Fruit fly (Drosophila melanogaster) whole organism, embryonic: ENCODE results near the gene Nse1.

Experiments used
- C15 ChIP-seq: fragments of 200-800 bp; sonication (Bioruptor generic); IDR thresholded peaks from 3 replicates; pipeline ENCODE4 v1.3.6; 2022; ENCODE audit warnings: missing biosample characterization, missing genetic modification characterization
- CG10654 ChIP-seq: fragments of 200-800 bp; sonication (Bioruptor generic); optimal IDR thresholded peaks from 2 replicates; lab custom pipeline; 2016; ENCODE audit warnings: missing biosample characterization, missing genetic modification characterization
- CG11398 ChIP-seq: fragments of 200-800 bp; sonication (Bioruptor generic); optimal IDR thresholded peaks from 2 replicates; lab custom pipeline; 2016; ENCODE audit warnings: missing biosample characterization, missing genetic modification characterization
- CG12219 ChIP-seq: fragments of 200-800 bp; sonication (Bioruptor generic); optimal IDR thresholded peaks from 3 replicates; lab custom pipeline; 2018; ENCODE audit warnings: missing biosample characterization, mild to moderate bottlenecking, missing genetic modification characterization
- CG1233 ChIP-seq: fragments of 200-800 bp; sonication (Bioruptor generic); optimal IDR thresholded peaks from 4 replicates; lab custom pipeline; 2018; ENCODE audit warnings: missing biosample characterization, mild to moderate bottlenecking, missing genetic modification characterization
- CG14014 ChIP-seq: fragments of 200-800 bp; sonication (Bioruptor generic); IDR thresholded peaks from 2 replicates; pipeline ENCODE4 v1.3.6; 2022; ENCODE audit warnings: missing biosample characterization, missing genetic modification characterization
- CG14710 ChIP-seq: fragments of 200-800 bp; sonication (Bioruptor generic); optimal IDR thresholded peaks from 3 replicates; lab custom pipeline; 2019; ENCODE audit warnings: missing biosample characterization, mild to moderate bottlenecking, missing genetic modification characterization, moderate library complexity
- CG14965 ChIP-seq: fragments of 200-800 bp; sonication (Bioruptor generic); optimal IDR thresholded peaks from 2 replicates; lab custom pipeline; 2016; ENCODE audit warnings: missing biosample characterization, missing genetic modification characterization, borderline replicate concordance
- CG1529 ChIP-seq: fragments of 200-800 bp; sonication (Bioruptor generic); optimal IDR thresholded peaks from 3 replicates; lab custom pipeline; 2018; ENCODE audit warnings: missing biosample characterization, missing genetic modification characterization
- CG15696 ChIP-seq: fragments of 200-800 bp; sonication (Bioruptor generic); optimal IDR thresholded peaks from 2 replicates; lab custom pipeline; 2019; ENCODE audit warnings: missing biosample characterization, mild to moderate bottlenecking, missing genetic modification characterization, moderate library complexity
- CG16815 ChIP-seq: fragments of 200-800 bp; sonication (Bioruptor generic); optimal IDR thresholded peaks from 3 replicates; lab custom pipeline; 2017; ENCODE audit warnings: missing biosample characterization, mild to moderate bottlenecking, missing genetic modification characterization
- CG17568 ChIP-seq: fragments of 200-800 bp; sonication (Bioruptor generic); optimal IDR thresholded peaks from 2 replicates; lab custom pipeline; 2018; ENCODE audit warnings: missing biosample characterization, mild to moderate bottlenecking, missing genetic modification characterization, moderate library complexity
- CG17612 ChIP-seq: fragments of 200-800 bp; sonication (Bioruptor generic); IDR thresholded peaks from 2 replicates; pipeline ENCODE4 v1.3.6; 2022; ENCODE audit warnings: missing biosample characterization, missing genetic modification characterization
- CG17802 ChIP-seq: fragments of 200-800 bp; sonication (Bioruptor generic); optimal IDR thresholded peaks from 2 replicates; lab custom pipeline; 2018; ENCODE audit warnings: missing biosample characterization, mild to moderate bottlenecking, missing genetic modification characterization, moderate library complexity
- CG3281 ChIP-seq: fragments of 200-800 bp; sonication (Bioruptor generic); optimal IDR thresholded peaks from 3 replicates; lab custom pipeline; 2017; ENCODE audit warnings: missing biosample characterization, mild to moderate bottlenecking, missing genetic modification characterization
- CG3726 ChIP-seq: fragments of 200-800 bp; sonication (Bioruptor generic); IDR thresholded peaks from 3 replicates; pipeline ENCODE4, ENCODE4 v1.3.6; 2022; ENCODE audit warnings: missing biosample characterization, missing genetic modification characterization
- CG4424 ChIP-seq: fragments of 200-800 bp; sonication (Bioruptor generic); optimal IDR thresholded peaks from 3 replicates; lab custom pipeline; 2016; ENCODE audit warnings: missing biosample characterization, missing genetic modification characterization
- CG4707 ChIP-seq: fragments of 200-800 bp; sonication (Bioruptor generic); optimal IDR thresholded peaks from 2 replicates; lab custom pipeline; 2018; ENCODE audit warnings: missing biosample characterization, mild to moderate bottlenecking, missing genetic modification characterization, moderate library complexity
- CG8478 ChIP-seq: fragments of >200 bp; optimal IDR thresholded peaks from 2 replicates; lab custom pipeline; 2018
- CG9797 ChIP-seq: fragments of 200-800 bp; sonication (Bioruptor generic); optimal IDR thresholded peaks from 3 replicates; lab custom pipeline; 2018; ENCODE audit warnings: missing biosample characterization, mild to moderate bottlenecking, missing genetic modification characterization
- CoRest ChIP-seq: fragments of 200-800 bp; sonication (Bioruptor generic); optimal IDR thresholded peaks from 3 replicates; lab custom pipeline; 2018; ENCODE audit warnings: missing biosample characterization, mild to moderate bottlenecking, missing genetic modification characterization, moderate library complexity
- D19A ChIP-seq: fragments of 200-800 bp; optimal IDR thresholded peaks from 3 replicates; lab custom pipeline; 2019; ENCODE audit warnings: missing biosample characterization, mild to moderate bottlenecking, missing genetic modification characterization, moderate library complexity
- Dip3 ChIP-seq: fragments of 200-800 bp; sonication (Bioruptor generic); optimal IDR thresholded peaks from 3 replicates; lab custom pipeline; 2016; ENCODE audit warnings: missing biosample characterization, missing genetic modification characterization
- Dp ChIP-seq: fragments of 200-800 bp; sonication (Bioruptor generic); optimal IDR thresholded peaks from 2 replicates; lab custom pipeline; 2018; ENCODE audit warnings: missing biosample characterization, mild to moderate bottlenecking, missing genetic modification characterization, moderate library complexity
- E2f1 ChIP-seq: fragments of 200-800 bp; sonication (Bioruptor generic); IDR thresholded peaks from 2 replicates; pipeline ENCODE4 v1.3.6; 2022; ENCODE audit warnings: missing biosample characterization, missing genetic modification characterization
- Hsf ChIP-seq: fragments of 200-800 bp; sonication (Bioruptor generic); optimal IDR thresholded peaks from 3 replicates; lab custom pipeline; 2016; ENCODE audit warnings: missing biosample characterization, missing genetic modification characterization
- Mrtf ChIP-seq: fragments of 200-800 bp; sonication (Bioruptor generic); IDR thresholded peaks from 3 replicates; pipeline ENCODE4 v1.3.6; 2022; ENCODE audit warnings: missing biosample characterization, missing genetic modification characterization
- Nf-YA ChIP-seq: fragments of 200-800 bp; sonication (Bioruptor generic); IDR thresholded peaks from 2 replicates; pipeline ENCODE4 v1.3.6; 2022; ENCODE audit warnings: missing biosample characterization, missing genetic modification characterization
- Opbp ChIP-seq: fragments of 200-800 bp; sonication (Bioruptor generic); IDR thresholded peaks from 3 replicates; pipeline ENCODE4 v1.3.6; 2022; ENCODE audit warnings: missing biosample characterization, missing genetic modification characterization; ENCODE audit not compliant: partially characterized antibody
- TFAM ChIP-seq: fragments of 200-800 bp; sonication (Bioruptor generic); optimal IDR thresholded peaks from 2 replicates; lab custom pipeline; 2017; ENCODE audit warnings: missing biosample characterization, missing genetic modification characterization, inconsistent platforms
- Xrp1 ChIP-seq: fragments of 200-800 bp; sonication (Bioruptor generic); IDR thresholded peaks from 2 replicates; pipeline ENCODE4 v1.3.6; 2022; ENCODE audit warnings: missing biosample characterization, missing genetic modification characterization
- ase ChIP-seq: fragments of 200-800 bp; sonication (Bioruptor generic); IDR thresholded peaks from 3 replicates; pipeline ENCODE4 v1.3.6; 2022; ENCODE audit warnings: missing biosample characterization, missing genetic modification characterization
- dmrt11E ChIP-seq: fragments of 200-800 bp; sonication (Bioruptor generic); optimal IDR thresholded peaks from 3 replicates; lab custom pipeline; 2018; ENCODE audit warnings: missing biosample characterization, mild to moderate bottlenecking, missing genetic modification characterization, moderate library complexity
- eyg ChIP-seq: fragments of 200-800 bp; sonication (Bioruptor generic); optimal IDR thresholded peaks from 3 replicates; lab custom pipeline; 2016; ENCODE audit warnings: missing biosample characterization, missing genetic modification characterization
- gcm2 ChIP-seq: fragments of 200-800 bp; sonication (Bioruptor generic); optimal IDR thresholded peaks from 2 replicates; lab custom pipeline; 2016; ENCODE audit warnings: missing biosample characterization, missing genetic modification characterization
- inv ChIP-seq: fragments of 200-800 bp; sonication (Bioruptor generic); IDR thresholded peaks from 2 replicates; pipeline ENCODE4 v1.3.6; 2022; ENCODE audit warnings: missing biosample characterization, missing genetic modification characterization; ENCODE audit not compliant: partially characterized antibody
- kay ChIP-seq: fragments of 200-800 bp; sonication (Bioruptor generic); optimal IDR thresholded peaks from 2 replicates; lab custom pipeline; 2016; ENCODE audit warnings: missing biosample characterization, missing genetic modification characterization
- lilli ChIP-seq: fragments of 200-800 bp; sonication (Bioruptor generic); optimal IDR thresholded peaks from 3 replicates; lab custom pipeline; 2016; ENCODE audit warnings: missing biosample characterization, missing genetic modification characterization
- lmd ChIP-seq: fragments of 200-800 bp; sonication (Bioruptor generic); IDR thresholded peaks from 2 replicates; pipeline ENCODE4 v1.3.6; 2022; ENCODE audit warnings: missing biosample characterization, missing genetic modification characterization
- lov ChIP-seq, 2 experiments: fragments of 200-800 bp in 1 of 2; fragments of >200 bp in 1 of 2; sonication (Bioruptor generic) in 1 of 2; IDR thresholded peaks in 1 of 2; optimal IDR thresholded peaks in 1 of 2; 2 replicates in 1 of 2; 3 replicates in 1 of 2; pipeline versions ENCODE4 v1.3.6 to Lab custom; 2017 to 2022; ENCODE audit warnings: missing biosample characterization in 1 of 2, missing genetic modification characterization in 1 of 2
- maf-S ChIP-seq: fragments of 200-800 bp; sonication (Bioruptor generic); optimal IDR thresholded peaks from 2 replicates; lab custom pipeline; 2016; ENCODE audit warnings: missing biosample characterization, missing genetic modification characterization
- peb ChIP-seq: fragments of 200-800 bp; sonication (Bioruptor generic); IDR thresholded peaks from 2 replicates; pipeline ENCODE4 v1.3.6; 2022; ENCODE audit warnings: missing biosample characterization, missing genetic modification characterization
- sc ChIP-seq, 3 experiments: fragments of >200 bp in 2 of 3; fragments of 200-800 bp in 1 of 3; sonication (Bioruptor generic) in 1 of 3; optimal IDR thresholded peaks; 2 replicates in 2 of 3; 3 replicates in 1 of 3; lab custom pipeline; 2017; ENCODE audit warnings: mild to moderate bottlenecking in 1 of 3, missing biosample characterization in 1 of 3, missing genetic modification characterization in 1 of 3, missing genetic modification reagents in 1 of 3
- sisA ChIP-seq: fragments of 200-800 bp; sonication (Bioruptor generic); IDR thresholded peaks from 2 replicates; pipeline ENCODE4 v1.3.6; 2022; ENCODE audit warnings: missing biosample characterization, missing genetic modification characterization
- stwl ChIP-seq: fragments of 200-800 bp; sonication (Bioruptor generic); optimal IDR thresholded peaks from 3 replicates; lab custom pipeline; 2018; ENCODE audit warnings: missing biosample characterization, mild to moderate bottlenecking, missing genetic modification characterization, moderate library complexity
- sug ChIP-seq: fragments of 200-800 bp; optimal IDR thresholded peaks from 2 replicates; lab custom pipeline; 2019; ENCODE audit warnings: missing biosample characterization, mild to moderate bottlenecking, missing genetic modification characterization, moderate library complexity
- tgo ChIP-seq: fragments of 200-800 bp; sonication (Bioruptor generic); IDR thresholded peaks from 3 replicates; pipeline ENCODE4 v1.3.6; 2022; ENCODE audit warnings: missing biosample characterization, missing genetic modification characterization
- tna ChIP-seq: fragments of 200-800 bp; sonication (Bioruptor generic); IDR thresholded peaks from 2 replicates; pipeline ENCODE4 v1.3.6; 2022; ENCODE audit warnings: missing biosample characterization, missing genetic modification characterization; ENCODE audit not compliant: partially characterized antibody
- trem ChIP-seq: fragments of 200-800 bp; optimal IDR thresholded peaks from 3 replicates; lab custom pipeline; 2019; ENCODE audit warnings: missing biosample characterization, mild to moderate bottlenecking, missing genetic modification characterization, moderate library complexity

Nse1 gene

dm6 chr2L:6657969-6658748 is 19.3 kb downstream of the Nse1 start, which contains the start of the genes CG31636 and Ube4A (continued):
- TF ChIP-seq eyg (GFP tag; lab: Kevin White, UChicago) (no peak), CG12219 (no peak), lilli (GFP tag; lab: Kevin White, UChicago) (no peak), D19A (tag; lab: Kevin White, UChicago) (no peak), CG1529 (no peak), stwl (tag; lab: Kevin White, UChicago) (peak; percentile 42), CG17612 (GFP tag; lab: Robert Waterston, UW) (no peak), E2f1 (GFP tag; lab: Robert Waterston, UW) (no peak), maf-S (no peak), CG14965 (GFP tag; lab: Kevin White, UChicago) (no peak), CG14014 (GFP tag; lab: Robert Waterston, UW) (no peak), ase (GFP tag; lab: Robert Waterston, UW) (no peak), Dip3 (GFP tag; lab: Kevin White, UChicago) (no peak), CG17568 (no peak), CG10654 (GFP tag; lab: Kevin White, UChicago) (no peak), CG8478 (lab: Kevin White, UChicago) (no peak), tgo (GFP tag; lab: Robert Waterston, UW) (no peak), Dp (GFP tag; lab: Kevin White, UChicago) (peak; percentile 94), lov (optimal IDR thresholded peaks at IDR 0.05; lab: Kevin White, UChicago) (no peak), lov (GFP tag; IDR thresholded peaks at IDR 0.05; lab: Robert Waterston, UW) (no peak), trem (tag; lab: Kevin White, UChicago) (peak; percentile 10), sisA (GFP tag; lab: Robert Waterston, UW) (no peak), CG15696 (tag; lab: Kevin White, UChicago) (no peak), CG3281 (no peak), TFAM (GFP tag; lab: Kevin White, UChicago) (no peak), peb (GFP tag; lab: Robert Waterston, UW) (no peak), dmrt11E (no peak), CG3726 (GFP tag; lab: Robert Waterston, UW) (no peak), Hsf (no peak), CG4424 (GFP tag; lab: Kevin White, UChicago) (no peak), CG16815 (GFP tag; lab: Kevin White, UChicago) (no peak), kay (GFP tag; lab: Kevin White, UChicago) (no peak), CoRest (tag; lab: Kevin White, UChicago) (no peak), gcm2 (GFP tag; lab: Kevin White, UChicago) (no peak), tna (GFP tag; lab: Robert Waterston, UW) (no peak), sug (tag; lab: Kevin White, UChicago) (no peak), CG14710 (tag; lab: Kevin White, UChicago) (peak; percentile 11), sc (optimal IDR thresholded peaks at IDR 0.05; lab: Kevin White, UChicago) (no peak), sc (GFP tag; optimal IDR thresholded peaks at IDR 0.05; lab: Kevin White, UChicago) (no peak), C15 (no peak), Nf-YA (no peak), CG11398 (GFP tag; lab: Kevin White, UChicago) (no peak), CG9797 (GFP tag; lab: Kevin White, UChicago) (peak; percentile 69), Opbp (no peak), Xrp1 (no peak), CG4707 (GFP tag; lab: Kevin White, UChicago) (no peak), inv (GFP tag; lab: Robert Waterston, UW) (no peak), lmd (no peak), Mrtf (GFP tag; lab: Robert Waterston, UW) (no peak), CG1233 (GFP tag; lab: Kevin White, UChicago) (no peak), CG17802 (peak; percentile 24)
